Fruit fly (Drosophila melanogaster): ENCODE results near the gene CG9021.
A peak's percentile ranks its signal among the peaks of the same experiment; 100 is the strongest.

CG9021 gene

DNA sequence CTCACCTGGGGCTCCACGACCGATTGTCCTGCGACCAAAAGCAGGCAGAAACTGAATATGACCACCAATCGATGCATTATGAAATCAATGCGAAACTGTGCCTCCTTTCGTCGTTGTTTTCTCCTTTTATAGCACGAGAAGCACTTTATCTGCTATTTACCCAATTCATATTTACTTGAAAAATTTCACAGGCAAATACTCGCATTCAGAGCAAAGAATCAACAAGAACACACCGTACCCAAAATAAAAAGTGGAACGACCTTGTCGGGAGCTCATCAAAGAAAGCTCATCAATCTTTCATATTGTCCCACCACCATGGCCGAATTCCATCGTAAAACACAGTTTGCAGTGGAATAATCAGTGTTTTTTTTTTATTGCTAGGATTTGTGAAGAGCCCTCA is at the start of gene CG9021:
CG9021 (minus strand) TSS at position 105 of the 400 bp plus-strand sequence.
- TF ChIP-seq Snoo (tag; optimal IDR thresholded peaks at IDR 0.05) (peak; percentile 27), Pif1A (GFP tag; optimal IDR thresholded peaks at IDR 0.05) (no peak)

DNA sequence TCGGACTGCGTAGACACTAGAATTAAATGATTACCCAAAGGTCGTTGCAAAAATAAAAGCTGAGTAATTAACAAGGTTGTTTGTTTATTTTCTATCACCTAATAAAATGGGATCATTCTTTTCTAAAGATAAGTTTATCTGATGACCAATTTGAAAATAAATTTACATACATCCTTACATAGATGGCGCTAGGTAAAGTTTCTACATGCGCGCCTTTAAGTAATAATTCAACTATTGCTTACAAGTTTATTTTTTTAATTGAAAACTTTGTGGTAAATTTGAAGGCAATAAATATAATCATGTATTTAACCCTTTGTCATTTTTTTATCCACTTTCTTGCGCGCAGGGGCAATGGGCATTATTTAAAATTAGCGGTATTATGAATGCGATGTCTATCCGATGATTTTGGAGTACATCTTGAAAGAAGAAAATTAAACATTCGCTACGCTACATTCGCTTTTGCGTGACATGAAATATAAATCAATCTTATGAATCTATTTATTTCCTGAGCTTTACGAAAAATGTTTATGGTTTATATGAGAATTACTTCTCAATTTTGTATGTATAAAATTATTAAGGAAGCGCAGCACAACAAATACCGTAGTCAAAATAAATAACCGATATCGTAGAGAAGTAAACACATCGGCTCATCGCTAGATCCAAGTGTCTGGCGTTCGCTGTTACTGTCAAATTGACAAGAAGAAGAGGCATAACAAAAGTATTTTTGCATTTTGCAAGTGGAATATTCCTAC is 44.5 kb upstream of the CG9021 start, which contains the start of gene CG9044:
CG9044 (plus strand) TSS at position 676 of the 752 bp plus-strand sequence.
- peak; percentile 16 for TF ChIP-seq CG15710 (tag; optimal IDR thresholded peaks at IDR 0.05)
- no peak for TF ChIP-seq Snoo (tag; optimal IDR thresholded peaks at IDR 0.05)
- no peak for TF ChIP-seq CG9948 (tag; optimal IDR thresholded peaks at IDR 0.05)
- no peak for TF ChIP-seq D1 (tag; optimal IDR thresholded peaks at IDR 0.05)
- TF ChIP-seq rn (GFP tag; IDR thresholded peaks at IDR 0.05), result peak; percentile 15; the same call in 1 of the 2 replicates
- no peak for TF ChIP-seq Pif1B (GFP tag; optimal IDR thresholded peaks at IDR 0.05)
- TF ChIP-seq CG32121 (GFP tag; IDR thresholded peaks at IDR 0.05), result 0 out of 2 replicates have a peak, but pooled peaks have one; percentile 40
- no peak; the same call in 2 of the 3 replicates for TF ChIP-seq fd96Ca (GFP tag; IDR thresholded peaks at IDR 0.05)
- no peak for TF ChIP-seq CG8159 (tag; optimal IDR thresholded peaks at IDR 0.05)

DNA sequence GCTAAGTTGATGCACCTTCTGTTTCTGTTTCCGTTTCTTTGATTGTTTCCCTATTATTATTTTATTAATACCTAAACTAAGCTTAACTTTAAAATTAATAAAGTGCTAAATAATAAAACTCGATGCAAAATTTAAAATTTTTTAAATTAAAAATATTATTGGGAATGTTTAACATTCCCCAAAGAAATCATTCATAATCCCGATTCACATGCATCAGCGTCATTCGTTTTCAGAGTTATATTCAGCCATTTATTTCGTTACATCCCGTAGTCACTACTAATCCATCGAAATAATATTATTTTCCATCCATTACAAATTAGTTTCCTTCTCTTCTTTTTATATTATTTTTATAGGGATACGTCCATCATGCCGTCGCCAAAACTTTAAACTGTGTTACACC is 43.0 kb upstream of the CG9021 start:
- no peak for TF ChIP-seq Pif1B (GFP tag; optimal IDR thresholded peaks at IDR 0.05)
- no peak for TF ChIP-seq CG17806 (tag; optimal IDR thresholded peaks at IDR 0.05)
- TF ChIP-seq D1 (tag; optimal IDR thresholded peaks at IDR 0.05), result no peak
- TF ChIP-seq Ets98B (GFP tag; IDR thresholded peaks at IDR 0.05), result no peak
- TF ChIP-seq CG10348 (GFP tag; IDR thresholded peaks at IDR 0.05), result no peak
- no peak for TF ChIP-seq Snoo (tag; optimal IDR thresholded peaks at IDR 0.05)
- TF ChIP-seq CG32121 (GFP tag; IDR thresholded peaks at IDR 0.05), result no peak
- no peak for TF ChIP-seq fd96Ca (GFP tag; IDR thresholded peaks at IDR 0.05)
- TF ChIP-seq CG34367 (tag; optimal IDR thresholded peaks at IDR 0.05), result no peak
- TF ChIP-seq CG15710 (tag; optimal IDR thresholded peaks at IDR 0.05), result no peak
- TF ChIP-seq Pif1A (GFP tag; optimal IDR thresholded peaks at IDR 0.05), result no peak
- TF ChIP-seq CG8159 (tag; optimal IDR thresholded peaks at IDR 0.05), result no peak
- TF ChIP-seq CG8301 (tag; optimal IDR thresholded peaks at IDR 0.05), result no peak
- TF ChIP-seq rn (GFP tag; IDR thresholded peaks at IDR 0.05), result no peak
- no peak for TF ChIP-seq CG12605 (GFP tag; IDR thresholded peaks at IDR 0.05)
- no peak for TF ChIP-seq gl (tag; optimal IDR thresholded peaks at IDR 0.05)

DNA sequence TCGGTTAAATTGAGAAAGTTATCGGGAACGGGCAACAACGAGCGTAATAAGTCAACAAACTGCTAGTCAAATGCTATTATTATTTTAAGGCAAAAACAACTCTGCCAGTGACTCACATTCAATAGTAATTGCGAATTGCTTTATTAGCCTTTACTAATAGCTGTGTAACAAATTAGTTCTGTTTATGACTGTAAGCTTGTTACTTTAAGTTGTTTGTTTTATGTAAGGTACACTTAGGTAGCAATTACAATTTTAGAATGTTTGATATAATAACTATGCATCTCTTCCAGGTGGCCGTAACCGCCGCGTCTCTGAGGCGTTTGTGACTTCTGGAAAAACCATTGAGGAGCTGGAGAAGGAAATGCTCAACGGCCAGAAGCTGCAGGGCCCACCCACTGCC is 42.2 kb upstream of the CG9021 start:
- TF ChIP-seq Ets98B (GFP tag; IDR thresholded peaks at IDR 0.05) (no peak), CG13204 (GFP tag; optimal IDR thresholded peaks at IDR 0.05) (no peak), CG8301 (tag; optimal IDR thresholded peaks at IDR 0.05) (no peak), CG12605 (GFP tag; IDR thresholded peaks at IDR 0.05) (no peak), CG8159 (tag; optimal IDR thresholded peaks at IDR 0.05) (no peak), CG14655 (GFP tag; optimal IDR thresholded peaks at IDR 0.05) (no peak), Pif1A (GFP tag; optimal IDR thresholded peaks at IDR 0.05) (no peak)

DNA sequence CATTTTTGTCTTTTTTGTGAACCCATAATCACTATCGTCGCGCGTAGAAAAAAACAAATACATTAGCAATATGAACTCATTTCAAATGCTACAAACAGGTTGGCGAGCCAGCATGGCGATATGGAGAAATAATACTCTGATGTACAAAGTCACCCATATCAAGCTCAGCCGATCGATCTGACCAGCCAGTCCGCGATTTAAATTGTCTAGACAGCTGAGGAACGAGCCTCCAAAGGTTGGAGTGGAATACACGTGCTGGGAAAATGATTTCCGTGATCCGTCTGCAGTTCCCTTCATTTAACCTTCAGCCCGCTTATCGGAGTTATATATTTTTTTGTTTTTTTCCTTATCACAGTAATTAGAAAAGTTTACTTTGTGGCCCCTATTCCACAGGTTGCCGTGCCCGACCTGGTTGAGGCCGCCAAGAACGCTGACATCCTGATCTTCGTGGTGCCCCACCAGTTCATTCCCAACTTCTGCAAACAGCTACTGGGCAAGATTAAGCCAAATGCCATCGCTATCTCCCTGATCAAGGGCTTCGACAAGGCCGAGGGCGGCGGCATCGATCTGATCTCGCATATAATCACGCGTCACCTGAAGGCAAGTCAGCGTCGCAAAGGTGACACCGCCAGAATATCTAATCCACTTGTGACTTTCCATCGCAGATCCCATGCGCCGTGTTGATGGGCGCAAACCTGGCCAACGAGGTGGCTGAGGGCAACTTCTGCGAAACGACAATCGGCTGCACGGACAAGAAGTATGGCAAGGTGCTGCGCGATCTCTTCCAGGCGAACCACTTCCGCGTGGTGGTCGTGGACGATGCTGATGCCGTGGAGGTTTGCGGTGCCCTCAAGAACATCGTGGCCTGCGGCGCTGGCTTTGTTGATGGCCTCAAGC is 41.4 kb upstream of the CG9021 start:
- TF ChIP-seq Pif1B (GFP tag; optimal IDR thresholded peaks at IDR 0.05) (no peak), Ets98B (GFP tag; IDR thresholded peaks at IDR 0.05) (no peak), gl (tag; optimal IDR thresholded peaks at IDR 0.05) (no peak), CG8301 (tag; optimal IDR thresholded peaks at IDR 0.05) (no peak), CG9948 (tag; optimal IDR thresholded peaks at IDR 0.05) (no peak), CG15710 (tag; optimal IDR thresholded peaks at IDR 0.05) (no peak), fd96Ca (GFP tag; IDR thresholded peaks at IDR 0.05) (no peak), CG17806 (tag; optimal IDR thresholded peaks at IDR 0.05) (no peak), D1 (tag; optimal IDR thresholded peaks at IDR 0.05) (no peak), rn (GFP tag; IDR thresholded peaks at IDR 0.05) (no peak), CG8159 (tag; optimal IDR thresholded peaks at IDR 0.05) (no peak), CG12605 (GFP tag; IDR thresholded peaks at IDR 0.05) (no peak), CG4496 (GFP tag; IDR thresholded peaks at IDR 0.05) (no peak), CG10348 (GFP tag; IDR thresholded peaks at IDR 0.05) (no peak), Pif1A (GFP tag; optimal IDR thresholded peaks at IDR 0.05) (no peak), CG34367 (tag; optimal IDR thresholded peaks at IDR 0.05) (no peak), Snoo (tag; optimal IDR thresholded peaks at IDR 0.05) (no peak), EcR (GFP tag; optimal IDR thresholded peaks at IDR 0.05) (no peak), CG14655 (GFP tag; optimal IDR thresholded peaks at IDR 0.05) (no peak), CG32121 (GFP tag; IDR thresholded peaks at IDR 0.05) (no peak)
